Comparison of ENCODE assay signal across 2 worm cellular contexts in the genomic region with DNA sequence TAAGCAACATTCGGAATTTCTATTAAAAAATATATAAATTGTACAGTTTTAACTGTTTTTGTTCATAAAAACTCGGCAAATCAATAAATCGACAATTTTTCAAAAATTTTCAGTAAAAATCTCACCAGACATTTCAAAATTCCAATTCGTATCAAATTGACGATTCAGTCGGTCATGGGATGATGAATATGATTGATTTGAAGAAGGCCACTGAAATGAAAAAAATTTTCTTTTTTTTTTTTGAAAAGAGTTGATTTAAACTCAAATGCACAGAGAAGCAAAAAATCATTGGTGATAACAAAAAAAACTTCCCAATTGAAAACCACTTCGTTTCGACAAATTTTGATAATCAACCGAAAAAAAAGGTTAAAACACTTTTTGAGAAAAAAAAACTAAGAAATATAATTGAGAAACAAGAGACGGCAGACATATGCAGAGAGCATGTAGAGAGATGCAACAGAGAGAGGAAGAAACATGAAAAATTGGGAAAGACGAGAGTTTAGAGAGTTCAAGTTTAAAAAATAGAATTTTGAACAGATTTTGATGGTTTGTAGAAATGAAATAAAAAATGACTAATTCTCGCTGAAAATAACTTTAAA.
TF ChIP-seq lines count a peak whose summit lies in the region.

No protein-coding gene starts in this region.

TF ChIP-seq in whole organism, L2 larva, 48 proteins besides CTCF, POLR2A, EP300 and RAD21 (continued from another document):
- TF ChIP-seq egl-27 (tag; optimal IDR thresholded peaks at IDR 0.05; lab: Kevin White, UChicago) (no peak), elt-3 (tag; optimal IDR thresholded peaks at IDR 0.05; lab: Kevin White, UChicago) (no peak), Y55F3AM.14 (GFP tag; optimal IDR thresholded peaks at IDR 0.05; lab: Kevin White, UChicago) (no peak), unc-39 (tag; optimal IDR thresholded peaks at IDR 0.05; lab: Kevin White, UChicago) (no peak), unc-55 (GFP tag; optimal IDR thresholded peaks at IDR 0.05; lab: Kevin White, UChicago) (peak; percentile 42), lin-39 (tag; optimal IDR thresholded peaks at IDR 0.05; lab: Kevin White, UChicago) (no peak), skn-1 (tag; optimal IDR thresholded peaks at IDR 0.05; lab: Kevin White, UChicago) (no peak), nhr-77 (tag; optimal IDR thresholded peaks at IDR 0.05; lab: Kevin White, UChicago) (no peak), blmp-1 (tag; optimal IDR thresholded peaks at IDR 0.05; lab: Kevin White, UChicago; ENCODE audit: insufficient read depth) (no peak), nhr-25 (tag; optimal IDR thresholded peaks at IDR 0.05; lab: Kevin White, UChicago) (no peak), snpc-4 (tag; optimal IDR thresholded peaks at IDR 0.05; lab: Kevin White, UChicago) (no peak), sem-4 (tag; optimal IDR thresholded peaks at IDR 0.05; lab: Kevin White, UChicago) (no peak), nhr-11 (tag; optimal IDR thresholded peaks at IDR 0.05; lab: Kevin White, UChicago) (no peak), ztf-1 (GFP tag; conservative IDR thresholded peaks at IDR 0.05; lab: Robert Waterston, UW) (no peak), aly-2 (tag; optimal IDR thresholded peaks at IDR 0.05; lab: Kevin White, UChicago) (no peak), mbf-1 (tag; optimal IDR thresholded peaks at IDR 0.05; lab: Kevin White, UChicago) (no peak), fos-1 (tag; optimal IDR thresholded peaks at IDR 0.05; lab: Kevin White, UChicago) (peak; percentile 59), ztf-11 (tag; optimal IDR thresholded peaks at IDR 0.05; lab: Kevin White, UChicago) (no peak), gmeb-1 (tag; optimal IDR thresholded peaks at IDR 0.05; lab: Kevin White, UChicago) (peak; percentile 26), ztf-4 (tag; optimal IDR thresholded peaks at IDR 0.05; lab: Kevin White, UChicago) (no peak), dmd-4 (tag; optimal IDR thresholded peaks at IDR 0.05; lab: Kevin White, UChicago) (no peak), zag-1 (tag; optimal IDR thresholded peaks at IDR 0.05; lab: Kevin White, UChicago) (no peak), F13H6.1 (tag; optimal IDR thresholded peaks at IDR 0.05; lab: Kevin White, UChicago) (no peak), crh-2 (tag; optimal IDR thresholded peaks at IDR 0.05; lab: Kevin White, UChicago) (peak; percentile 21), mab-5 (tag; optimal IDR thresholded peaks at IDR 0.05; lab: Kevin White, UChicago) (no peak)

TF ChIP-seq in whole organism, L4 larva, 104 proteins besides CTCF, POLR2A, EP300 and RAD21 (continued from another document):
- TF ChIP-seq snpc-4 (tag; optimal IDR thresholded peaks at IDR 0.05; lab: Kevin White, UChicago) (no peak), unc-39 (tag; optimal IDR thresholded peaks at IDR 0.05; lab: Kevin White, UChicago) (no peak), nhr-76 (tag; optimal IDR thresholded peaks at IDR 0.05; lab: Kevin White, UChicago) (no peak), nhr-11 (tag; optimal IDR thresholded peaks at IDR 0.05; lab: Kevin White, UChicago) (no peak), ceh-32 (tag; optimal IDR thresholded peaks at IDR 0.05; lab: Kevin White, UChicago; ENCODE audit: poor library complexity) (no peak), lsy-2 (tag; optimal IDR thresholded peaks at IDR 0.05; lab: Kevin White, UChicago) (peak in 1 of 2 experiments; percentile 1), mdl-1 (tag; optimal IDR thresholded peaks at IDR 0.05; lab: Kevin White, UChicago) (no peak), mxl-2 (GFP tag; conservative IDR thresholded peaks at IDR 0.05; lab: Robert Waterston, UW) (no peak), daf-19 (GFP tag; conservative IDR thresholded peaks at IDR 0.05; lab: Robert Waterston, UW) (no peak), unc-130 (GFP tag; optimal IDR thresholded peaks at IDR 0.05; lab: Kevin White, UChicago) (no peak), dpl-1 (GFP tag; optimal IDR thresholded peaks at IDR 0.05; lab: Kevin White, UChicago) (no peak), php-3 (GFP tag; IDR thresholded peaks at IDR 0.05; lab: Robert Waterston, UW) (no peak), sdz-12 (GFP tag; optimal IDR thresholded peaks at IDR 0.05; lab: Kevin White, UChicago) (no peak), mes-2 (tag; optimal IDR thresholded peaks at IDR 0.05; lab: Kevin White, UChicago; ENCODE audit: poor library complexity, severe bottlenecking) (no peak), daf-12 (tag; optimal IDR thresholded peaks at IDR 0.05; lab: Kevin White, UChicago) (no peak), nhr-237 (tag; optimal IDR thresholded peaks at IDR 0.05; lab: Kevin White, UChicago) (no peak), mep-1 (tag; optimal IDR thresholded peaks at IDR 0.05; lab: Kevin White, UChicago) (peak; percentile 44), ctbp-1 (GFP tag; IDR thresholded peaks at IDR 0.05; lab: Robert Waterston, UW) (no peak), R02D3.7 (tag; optimal IDR thresholded peaks at IDR 0.05; lab: Kevin White, UChicago) (no peak), dve-1 (tag; optimal IDR thresholded peaks at IDR 0.05; lab: Kevin White, UChicago; ENCODE audit: insufficient read depth) (peak; percentile 65), unc-62 (GFP tag; optimal IDR thresholded peaks at IDR 0.05 in 1 of 2; lab: Kevin White, UChicago) (peak in 1 of 2 experiments; percentile 91), unc-62 (tag; optimal IDR thresholded peaks at IDR 0.05; lab: Kevin White, UChicago) (no peak), saeg-2 (GFP tag; IDR thresholded peaks at IDR 0.05; lab: Robert Waterston, UW) (no peak), skn-1 (tag; optimal IDR thresholded peaks at IDR 0.05; lab: Kevin White, UChicago) (no peak), ztf-11 (tag; optimal IDR thresholded peaks at IDR 0.05; lab: Kevin White, UChicago) (no peak), lin-29 (GFP tag; IDR thresholded peaks at IDR 0.05; lab: Robert Waterston, UW) (no peak), dmd-6 (GFP tag; IDR thresholded peaks at IDR 0.05; lab: Robert Waterston, UW) (peak; percentile 70), nhr-48 (tag; optimal IDR thresholded peaks at IDR 0.05; lab: Kevin White, UChicago) (no peak), Y105C5A.15 (GFP tag; IDR thresholded peaks at IDR 0.05; lab: Robert Waterston, UW) (no peak), Y75B8A.6 (GFP tag; IDR thresholded peaks at IDR 0.05; lab: Robert Waterston, UW) (no peak), pqm-1 (tag; optimal IDR thresholded peaks at IDR 0.05; lab: Kevin White, UChicago) (peak; percentile 47), nhr-111 (GFP tag; optimal IDR thresholded peaks at IDR 0.05; lab: Kevin White, UChicago) (no peak), nhr-41 (GFP tag; IDR thresholded peaks at IDR 0.05; lab: Robert Waterston, UW) (no peak), duxl-1 (tag; optimal IDR thresholded peaks at IDR 0.05; lab: Kevin White, UChicago; ENCODE audit: poor library complexity) (no peak), nhr-28 (tag; optimal IDR thresholded peaks at IDR 0.05; lab: Kevin White, UChicago) (peak; percentile 33), Y48G9A.11 (GFP tag; IDR thresholded peaks at IDR 0.05; lab: Robert Waterston, UW) (no peak), arid-1 (GFP tag; conservative IDR thresholded peaks at IDR 0.05; lab: Robert Waterston, UW) (no peak), lir-3 (tag; optimal IDR thresholded peaks at IDR 0.05; lab: Kevin White, UChicago) (no peak), hif-1 (tag; optimal IDR thresholded peaks at IDR 0.05; lab: Kevin White, UChicago) (no peak), snpc-1.2 (GFP tag; IDR thresholded peaks at IDR 0.05; lab: Robert Waterston, UW) (no peak), Y5F2A.4 (GFP tag; optimal IDR thresholded peaks at IDR 0.05; lab: Kevin White, UChicago) (no peak), aly-2 (tag; optimal IDR thresholded peaks at IDR 0.05; lab: Kevin White, UChicago) (no peak), lin-38 (GFP tag; IDR thresholded peaks at IDR 0.05; lab: Robert Waterston, UW) (no peak), aha-1 (tag; lab: Kevin White, UChicago) (no peak), nhr-10 (tag; optimal IDR thresholded peaks at IDR 0.05; lab: Kevin White, UChicago) (no peak), hlh-11 (tag; optimal IDR thresholded peaks at IDR 0.05; lab: Kevin White, UChicago) (no peak), hmg-1.1 (GFP tag; IDR thresholded peaks at IDR 0.05; lab: Robert Waterston, UW) (no peak), jun-1 (tag; optimal IDR thresholded peaks at IDR 0.05; lab: Kevin White, UChicago) (no peak), madf-5 (GFP tag; IDR thresholded peaks at IDR 0.05; lab: Robert Waterston, UW) (no peak), D1046.2 (GFP tag; IDR thresholded peaks at IDR 0.05; lab: Robert Waterston, UW) (no peak), ZK337.2 (GFP tag; IDR thresholded peaks at IDR 0.05; lab: Robert Waterston, UW) (no peak), nhr-6 (tag; optimal IDR thresholded peaks at IDR 0.05; lab: Kevin White, UChicago) (peak; percentile 6), nhr-42 (GFP tag; IDR thresholded peaks at IDR 0.05; lab: Robert Waterston, UW) (no peak), ama-1 (optimal IDR thresholded peaks at IDR 0.05; lab: Kevin White, UChicago) (no peak), dmd-8 (GFP tag; IDR thresholded peaks at IDR 0.05; lab: Robert Waterston, UW) (no peak)
